Worm (Caenorhabditis elegans): ENCODE data around the gene dph-5.

DNA sequence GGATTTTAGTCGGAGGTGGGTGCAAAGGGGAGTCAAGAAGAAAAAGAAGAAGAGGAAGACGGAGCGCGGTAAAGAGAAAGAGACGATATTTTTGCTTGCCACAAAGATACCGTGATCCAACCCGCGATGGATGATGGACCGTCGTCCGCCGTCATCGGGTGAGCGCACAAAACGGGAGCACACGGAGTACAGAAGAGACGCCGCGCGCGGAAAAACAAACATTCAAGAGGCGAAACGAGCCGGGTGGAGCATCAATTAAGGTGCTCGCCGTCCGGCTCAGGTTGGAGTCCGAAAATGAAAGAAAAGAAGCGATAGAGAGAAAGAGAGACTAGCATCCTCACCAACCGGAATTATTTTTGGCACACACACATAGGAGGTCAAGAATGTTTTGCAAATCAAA lies 43.8 kb downstream of the dph-5 start:
- TF ChIP-seq fos-1 (tag; optimal IDR thresholded peaks at IDR 0.05): no peak
- TF ChIP-seq nhr-11 (tag; optimal IDR thresholded peaks at IDR 0.05): no peak
- no peak for TF ChIP-seq daf-12 (tag; optimal IDR thresholded peaks at IDR 0.05)
- no peak for TF ChIP-seq ama-1 (optimal IDR thresholded peaks at IDR 0.05)
- no peak for TF ChIP-seq nhr-25 (tag; optimal IDR thresholded peaks at IDR 0.05)
